Fruit fly (Drosophila melanogaster): ENCODE data around the gene GstZ2.
A peak's percentile ranks its signal among the peaks of the same experiment; 100 is the strongest.

The GstZ2 gene

dm6 chr3R:9434543-9435407 is 25.7 kb downstream of the GstZ2 start:
- TF ChIP-seq CG17801 (GFP tag; optimal IDR thresholded peaks at IDR 0.05; ENCODE audit: partially characterized antibody), result no peak

dm6 chr3R:9433774-9434173 is 26.7 kb downstream of the GstZ2 start:
- no peak for TF ChIP-seq CG17801 (GFP tag; optimal IDR thresholded peaks at IDR 0.05; ENCODE audit: partially characterized antibody)

- no peak for TF ChIP-seq CG17801 (GFP tag; optimal IDR thresholded peaks at IDR 0.05; ENCODE audit: partially characterized antibody)
Observed at dm6 chr3R:9433270-9433669, 27.2 kb downstream of the GstZ2 start.

dm6 chr3R:9430344-9431253 is 29.9 kb downstream of the GstZ2 start:
- no peak for TF ChIP-seq CG17801 (GFP tag; optimal IDR thresholded peaks at IDR 0.05; ENCODE audit: partially characterized antibody)

- peak; percentile 22 for TF ChIP-seq CG17801 (GFP tag; optimal IDR thresholded peaks at IDR 0.05; ENCODE audit: partially characterized antibody)
Observed at dm6 chr3R:9428988-9429387, 31.5 kb downstream of the GstZ2 start.

dm6 chr3R:9428189-9428699 is 32.2 kb downstream of the GstZ2 start:
- TF ChIP-seq CG17801 (GFP tag; optimal IDR thresholded peaks at IDR 0.05; ENCODE audit: partially characterized antibody), result peak; percentile 10

dm6 chr3R:9427328-9427727 is 33.1 kb downstream of the GstZ2 start:
- TF ChIP-seq CG17801 (GFP tag; optimal IDR thresholded peaks at IDR 0.05; ENCODE audit: partially characterized antibody), result no peak

- TF ChIP-seq CG17801 (GFP tag; optimal IDR thresholded peaks at IDR 0.05; ENCODE audit: partially characterized antibody), result no peak
Observed at dm6 chr3R:9424061-9424665, 36.3 kb downstream of the GstZ2 start.

- peak; percentile 21 for TF ChIP-seq CG17801 (GFP tag; optimal IDR thresholded peaks at IDR 0.05; ENCODE audit: partially characterized antibody)
Observed at dm6 chr3R:9422338-9422737, 38.1 kb downstream of the GstZ2 start.

- no peak for TF ChIP-seq CG17801 (GFP tag; optimal IDR thresholded peaks at IDR 0.05; ENCODE audit: partially characterized antibody)
Observed at dm6 chr3R:9420439-9421234, 39.8 kb downstream of the GstZ2 start.

- TF ChIP-seq CG17801 (GFP tag; optimal IDR thresholded peaks at IDR 0.05; ENCODE audit: partially characterized antibody), result peak; percentile 40
Observed at dm6 chr3R:9419300-9419652, 41.2 kb downstream of the GstZ2 start.

- no peak for TF ChIP-seq CG17801 (GFP tag; optimal IDR thresholded peaks at IDR 0.05; ENCODE audit: partially characterized antibody)
Observed at dm6 chr3R:9418373-9419299, 41.8 kb downstream of the GstZ2 start.

dm6 chr3R:9417577-9418334 is 42.7 kb downstream of the GstZ2 start, which contains the start of gene ps:
ps (plus strand) TSS chr3R:9417940.
- peak; percentile 53 for TF ChIP-seq CG17801 (GFP tag; optimal IDR thresholded peaks at IDR 0.05; ENCODE audit: partially characterized antibody)
